Worm (Caenorhabditis elegans) whole organism, L1 larva: Measurements from ENCODE around the gene zipt-2.3.

Experiments
- ceh-82 ChIP-seq, 3 experiments: fragments of 150-350 bp in 1 of 3; sonication (generic microtip) in 2 of 3; optimal IDR thresholded peaks; 2 replicates each; lab custom pipeline; 2014 to 2017; ENCODE audit warnings: missing biosample characterization in 3 of 3, missing genetic modification characterization in 3 of 3
- fos-1 ChIP-seq: fragments of 150-350 bp; optimal IDR thresholded peaks from 2 replicates; lab custom pipeline; 2014; ENCODE audit warnings: missing biosample characterization, missing genetic modification characterization
- isw-1 ChIP-seq: fragments of 200-800 bp; sonication (Bioruptor generic); IDR thresholded peaks from 2 replicates; pipeline ENCODE4 v1.3.6; 2022; ENCODE audit warnings: missing genetic modification characterization, missing compliant biosample characterization
- nhr-237 ChIP-seq: fragments of 150-350 bp; optimal IDR thresholded peaks from 2 replicates; lab custom pipeline; 2014; ENCODE audit warnings: missing biosample characterization, missing genetic modification characterization
- nhr-47 ChIP-seq: sonication (generic microtip); optimal IDR thresholded peaks from 2 replicates; lab custom pipeline; 2016; ENCODE audit warnings: mild to moderate bottlenecking, missing genetic modification characterization, moderate library complexity, missing compliant biosample characterization
- nhr-90 ChIP-seq: sonication (generic microtip); optimal IDR thresholded peaks from 2 replicates; lab custom pipeline; 2016; ENCODE audit warnings: mild to moderate bottlenecking, missing genetic modification characterization, missing compliant biosample characterization; ENCODE audit not compliant: poor library complexity
- sox-4 ChIP-seq: sonication (generic microtip); optimal IDR thresholded peaks from 2 replicates; lab custom pipeline; 2016; ENCODE audit warnings: missing genetic modification characterization, missing compliant biosample characterization
- unc-62 ChIP-seq: fragments of 150-350 bp; optimal IDR thresholded peaks from 2 replicates; lab custom pipeline; 2014; ENCODE audit warnings: missing biosample characterization, missing genetic modification reagents, missing genetic modification characterization

DNA sequence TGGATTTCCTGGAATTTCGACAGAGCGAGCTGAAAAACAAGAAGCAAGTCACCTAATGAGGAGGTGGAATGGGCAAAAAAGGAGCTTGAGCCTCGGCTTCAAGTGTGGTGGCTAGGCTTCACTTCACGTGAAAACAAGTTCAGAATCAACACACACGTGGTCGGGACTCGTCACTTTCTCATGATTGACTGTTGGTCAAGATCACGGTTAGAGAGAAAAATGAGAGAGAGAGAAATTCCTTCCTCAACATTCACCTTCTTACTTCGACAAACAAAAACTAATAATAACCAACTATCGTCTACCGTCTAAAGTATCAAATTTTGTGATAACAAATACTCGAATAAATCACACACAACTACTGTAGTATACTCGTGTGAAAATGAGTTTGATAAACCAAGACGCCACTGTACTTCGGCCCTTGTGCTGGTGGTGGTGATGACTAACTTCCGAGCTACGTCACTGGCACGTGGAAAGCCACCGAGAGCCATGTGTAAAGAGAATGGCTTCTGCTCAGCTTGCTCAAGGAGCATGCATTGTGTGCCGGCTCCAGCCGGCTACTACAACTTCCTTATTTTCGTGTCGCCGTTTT, 42.0 kb downstream of the zipt-2.3 start:
- TF ChIP-seq unc-62 (GFP tag; lab: Kevin White, UChicago) (no peak), nhr-90 (peak; percentile 33), ceh-82 (tag; optimal IDR thresholded peaks at IDR 0.05; lab: Kevin White, UChicago) (no peak), isw-1 (GFP tag; lab: Robert Waterston, UW) (no peak), nhr-47 (tag; lab: Kevin White, UChicago) (no peak), sox-4 (tag; lab: Kevin White, UChicago) (no peak), fos-1 (tag; lab: Kevin White, UChicago) (no peak), nhr-237 (tag; lab: Kevin White, UChicago) (no peak)
